Worm (Caenorhabditis elegans): Measurements from ENCODE around the gene B0513.90.
A peak's percentile ranks its signal among the peaks of the same experiment; 100 is the strongest.

Gene B0513.90

ce11 chrIV:13877707-13878106 is 10.9 kb downstream of the B0513.90 start (continued):
- TF ChIP-seq nhr-11 (tag; optimal IDR thresholded peaks at IDR 0.05) (no peak), ceh-82 (tag; optimal IDR thresholded peaks at IDR 0.05) (peak in 2 of 3 experiments; percentile 19 to 86), hpl-2 (GFP tag; optimal IDR thresholded peaks at IDR 0.05) (no peak), nhr-47 (tag; optimal IDR thresholded peaks at IDR 0.05) (peak; percentile 50), dpl-1 (GFP tag; optimal IDR thresholded peaks at IDR 0.05) (peak in 1 of 3 experiments; percentile 32), dsc-1 (tag; optimal IDR thresholded peaks at IDR 0.05) (peak; percentile 23), C34B4.2 (tag; optimal IDR thresholded peaks at IDR 0.05) (no peak), zag-1 (tag; optimal IDR thresholded peaks at IDR 0.05) (no peak), zip-4 (GFP tag; optimal IDR thresholded peaks at IDR 0.05) (no peak), tbx-2 (tag; optimal IDR thresholded peaks at IDR 0.05) (peak; percentile 33), fkh-4 (tag; optimal IDR thresholded peaks at IDR 0.05; ENCODE audit: borderline replicate concordance) (no peak), ceh-8 (GFP tag; optimal IDR thresholded peaks at IDR 0.05) (no peak), mep-1 (tag; optimal IDR thresholded peaks at IDR 0.05) (peak; percentile 27), nhr-85 (tag) (no peak), sup-37 (GFP tag; optimal IDR thresholded peaks at IDR 0.05) (no peak), mdl-1 (tag; optimal IDR thresholded peaks at IDR 0.05) (peak in 1 of 2 experiments; percentile 29), isw-1 (GFP tag; IDR thresholded peaks at IDR 0.05) (0 out of 2 replicates have a peak, but pooled peaks have one; percentile 5), nhr-77 (tag; optimal IDR thresholded peaks at IDR 0.05) (no peak), hlh-17 (GFP tag; optimal IDR thresholded peaks at IDR 0.05; ENCODE audit: borderline replicate concordance) (no peak), swsn-7 (tag; optimal IDR thresholded peaks at IDR 0.05) (peak; percentile 48), lin-14 (GFP tag; optimal IDR thresholded peaks at IDR 0.05) (peak; percentile 89), aha-1 (tag; optimal IDR thresholded peaks at IDR 0.05) (no peak), nhr-28 (tag; optimal IDR thresholded peaks at IDR 0.05) (no peak), lin-15B (tag; optimal IDR thresholded peaks at IDR 0.05) (no peak), ceh-88 (GFP tag; IDR thresholded peaks at IDR 0.05) (no peak), nhr-19 (GFP tag; conservative IDR thresholded peaks at IDR 0.05) (0 out of 2 replicates have a peak, but pooled peaks have one; percentile 30)

ce11 chrIV:13878123-13878522 is 11.3 kb downstream of the B0513.90 start:
- no peak for TF ChIP-seq efl-1 (optimal IDR thresholded peaks at IDR 0.05)
- peak; percentile 38 to 70 for TF ChIP-seq efl-1 (GFP tag; optimal IDR thresholded peaks at IDR 0.05 in 1 of 2)
- no peak for TF ChIP-seq lin-15B (tag; optimal IDR thresholded peaks at IDR 0.05)

ce11 chrIV:13878738-13879137 is 11.9 kb downstream of the B0513.90 start:
- TF ChIP-seq lin-15B (tag; optimal IDR thresholded peaks at IDR 0.05): no peak
- TF ChIP-seq nhr-237 (tag; optimal IDR thresholded peaks at IDR 0.05): no peak
- TF ChIP-seq unc-86 (tag; optimal IDR thresholded peaks at IDR 0.05): no peak
- TF ChIP-seq pag-3 (tag; optimal IDR thresholded peaks at IDR 0.05; ENCODE audit: borderline replicate concordance, insufficient read depth): no peak
- TF ChIP-seq efl-1 (optimal IDR thresholded peaks at IDR 0.05): no peak
- TF ChIP-seq efl-1 (GFP tag; optimal IDR thresholded peaks at IDR 0.05 in 1 of 2): peak in 1 of 2 experiments; percentile 19

- TF ChIP-seq ceh-63 (GFP tag; optimal IDR thresholded peaks at IDR 0.05): no peak
- TF ChIP-seq egl-27 (tag; optimal IDR thresholded peaks at IDR 0.05): no peak
- TF ChIP-seq F16B12.6 (tag; optimal IDR thresholded peaks at IDR 0.05): no peak
- TF ChIP-seq nhr-19 (GFP tag; conservative IDR thresholded peaks at IDR 0.05): no peak
- TF ChIP-seq unc-86 (tag; optimal IDR thresholded peaks at IDR 0.05): no peak
- no peak for TF ChIP-seq mef-2 (tag; optimal IDR thresholded peaks at IDR 0.05)
- TF ChIP-seq fkh-4 (tag; optimal IDR thresholded peaks at IDR 0.05; ENCODE audit: borderline replicate concordance): no peak
- no peak for TF ChIP-seq ztf-4 (tag; optimal IDR thresholded peaks at IDR 0.05)
- no peak for TF ChIP-seq grh-1 (GFP tag; IDR thresholded peaks at IDR 0.05)
- TF ChIP-seq ceh-90 (tag; optimal IDR thresholded peaks at IDR 0.05): no peak
- no peak for TF ChIP-seq lsy-2 (tag; optimal IDR thresholded peaks at IDR 0.05)
- TF ChIP-seq nhr-71 (tag; optimal IDR thresholded peaks at IDR 0.05): no peak
- no peak for TF ChIP-seq sup-37 (GFP tag; optimal IDR thresholded peaks at IDR 0.05)
- TF ChIP-seq fos-1 (tag; optimal IDR thresholded peaks at IDR 0.05): no peak
Measured at ce11 chrIV:13879851-13880250, 13.0 kb downstream of the B0513.90 start, which contains the start of gene B0513.4. TSS of gene B0513.4 (plus strand) at chrIV:13880151.

Measured in whole organism, L1 larva.